Fruit fly (Drosophila melanogaster) Kc167 (cell line): ENCODE results near the gene emei.

ENCODE experiments used
- Myc ChIP-seq: fragments of >200 bp; optimal IDR thresholded peaks from 2 replicates; lab custom pipeline; 2017; ENCODE audit warnings: missing external identifiers
- Sin3A ChIP-seq: fragments of >200 bp; optimal IDR thresholded peaks from 2 replicates; lab custom pipeline; 2018; ENCODE audit warnings: missing external identifiers
- h ChIP-seq: fragments of >200 bp; optimal IDR thresholded peaks from 3 replicates; lab custom pipeline; 2018; ENCODE audit warnings: missing external identifiers
- psq ChIP-seq: fragments of >200 bp; optimal IDR thresholded peaks from 2 replicates; lab custom pipeline; 2017; ENCODE audit warnings: missing external identifiers
- ttk ChIP-seq: sonication (Bioruptor generic); optimal IDR thresholded peaks from 2 replicates; lab custom pipeline; 2017; ENCODE audit warnings: missing external identifiers

- TF ChIP-seq Sin3A (no peak), Myc (lab: Kevin White, UChicago) (no peak), ttk (lab: Kevin White, UChicago) (no peak), psq (lab: Kevin White, UChicago) (no peak), h (lab: Kevin White, UChicago) (no peak)
Observed at dm6 chr3L:11136349-11136748, 26.9 kb downstream of the emei start.
